Worm (Caenorhabditis elegans): ENCODE results near the gene mutd-1.

mutd-1 gene

ce11 chrIV:7133983-7134382 lies at the start of gene mutd-1:
Gene mutd-1 (minus strand): TSS chrIV:7134083.
- TF ChIP-seq him-1 (tag; optimal IDR thresholded peaks at IDR 0.05) (no peak), dao-5 (tag; optimal IDR thresholded peaks at IDR 0.05) (no peak), W03F9.2 (tag; optimal IDR thresholded peaks at IDR 0.05) (no peak)

- TF ChIP-seq W03F9.2 (tag; optimal IDR thresholded peaks at IDR 0.05) (peak; percentile 12), him-1 (tag; optimal IDR thresholded peaks at IDR 0.05) (no peak)
Measured at ce11 chrIV:7182818-7183217, 48.9 kb upstream of the mutd-1 start.

- TF ChIP-seq him-1 (tag; optimal IDR thresholded peaks at IDR 0.05) (no peak), W03F9.2 (tag; optimal IDR thresholded peaks at IDR 0.05) (peak; percentile 6), dao-5 (tag; optimal IDR thresholded peaks at IDR 0.05) (no peak)
Measured at ce11 chrIV:7180304-7180703, 46.4 kb upstream of the mutd-1 start, which contains the start of gene cest-10. Gene cest-10 (plus strand): TSS chrIV:7180557.

ce11 chrIV:7178942-7179341 lies 45.1 kb upstream of the mutd-1 start, which contains the start of gene C42D4.3:
Gene C42D4.3 (plus strand): TSS chrIV:7179239.
- TF ChIP-seq dao-5 (tag; optimal IDR thresholded peaks at IDR 0.05) (no peak), W03F9.2 (tag; optimal IDR thresholded peaks at IDR 0.05) (no peak), him-1 (tag; optimal IDR thresholded peaks at IDR 0.05) (no peak)

ce11 chrIV:7176887-7177286 lies 43.0 kb upstream of the mutd-1 start, which contains the start of gene str-44:
Gene str-44 (plus strand): TSS chrIV:7177187.
- TF ChIP-seq W03F9.2 (tag; optimal IDR thresholded peaks at IDR 0.05) (no peak), him-1 (tag; optimal IDR thresholded peaks at IDR 0.05) (no peak), dao-5 (tag; optimal IDR thresholded peaks at IDR 0.05) (no peak)

- no peak for TF ChIP-seq him-1 (tag; optimal IDR thresholded peaks at IDR 0.05)
- TF ChIP-seq W03F9.2 (tag; optimal IDR thresholded peaks at IDR 0.05) = no peak
- TF ChIP-seq dao-5 (tag; optimal IDR thresholded peaks at IDR 0.05) = no peak
Measured at ce11 chrIV:7175346-7175745, 41.5 kb upstream of the mutd-1 start, which contains the start of gene C42D4.19. Gene C42D4.19 (plus strand): TSS chrIV:7175646.

ce11 chrIV:7173489-7173888 lies 39.6 kb upstream of the mutd-1 start, which contains the start of gene str-1:
Gene str-1 (plus strand): TSS chrIV:7173789.
- TF ChIP-seq dao-5 (tag; optimal IDR thresholded peaks at IDR 0.05) (no peak), W03F9.2 (tag; optimal IDR thresholded peaks at IDR 0.05) (no peak), him-1 (tag; optimal IDR thresholded peaks at IDR 0.05) (no peak)

ce11 chrIV:7171222-7171621 lies 37.3 kb upstream of the mutd-1 start, which contains the start of gene str-220:
Gene str-220 (minus strand): TSS chrIV:7171322.
- no peak for TF ChIP-seq dao-5 (tag; optimal IDR thresholded peaks at IDR 0.05)
- no peak for TF ChIP-seq W03F9.2 (tag; optimal IDR thresholded peaks at IDR 0.05)
- TF ChIP-seq him-1 (tag; optimal IDR thresholded peaks at IDR 0.05) = no peak

- no peak for TF ChIP-seq dao-5 (tag; optimal IDR thresholded peaks at IDR 0.05)
- no peak for TF ChIP-seq W03F9.2 (tag; optimal IDR thresholded peaks at IDR 0.05)
- TF ChIP-seq him-1 (tag; optimal IDR thresholded peaks at IDR 0.05) = no peak
Measured at ce11 chrIV:7167983-7168760, 34.3 kb upstream of the mutd-1 start, which contains the start of gene skr-16. Gene skr-16 (plus strand): TSS chrIV:7168710.

- TF ChIP-seq W03F9.2 (tag; optimal IDR thresholded peaks at IDR 0.05) = no peak
- TF ChIP-seq dao-5 (tag; optimal IDR thresholded peaks at IDR 0.05) = no peak
- TF ChIP-seq him-1 (tag; optimal IDR thresholded peaks at IDR 0.05) = no peak
Measured at ce11 chrIV:7166553-7166952, 32.7 kb upstream of the mutd-1 start, which contains the start of gene C42D4.18. Gene C42D4.18 (plus strand): TSS chrIV:7166783.

- no peak for TF ChIP-seq W03F9.2 (tag; optimal IDR thresholded peaks at IDR 0.05)
- no peak for TF ChIP-seq dao-5 (tag; optimal IDR thresholded peaks at IDR 0.05)
- no peak for TF ChIP-seq him-1 (tag; optimal IDR thresholded peaks at IDR 0.05)
Measured at ce11 chrIV:7165723-7166122, 31.8 kb upstream of the mutd-1 start, which contains the start of gene rpc-1. Gene rpc-1 (minus strand): TSS chrIV:7165748.

- no peak for TF ChIP-seq dao-5 (tag; optimal IDR thresholded peaks at IDR 0.05)
- TF ChIP-seq W03F9.2 (tag; optimal IDR thresholded peaks at IDR 0.05) = no peak
- no peak for TF ChIP-seq him-1 (tag; optimal IDR thresholded peaks at IDR 0.05)
Measured at ce11 chrIV:7159586-7159985, 25.7 kb upstream of the mutd-1 start.

ce11 chrIV:7158161-7158560 lies 24.3 kb upstream of the mutd-1 start:
- TF ChIP-seq dao-5 (tag; optimal IDR thresholded peaks at IDR 0.05) = no peak
- TF ChIP-seq W03F9.2 (tag; optimal IDR thresholded peaks at IDR 0.05) = no peak
- no peak for TF ChIP-seq him-1 (tag; optimal IDR thresholded peaks at IDR 0.05)

ce11 chrIV:7156356-7156755 lies 22.5 kb upstream of the mutd-1 start, which contains the start of gene maph-9:
Gene maph-9 (plus strand): TSS chrIV:7156628.
- TF ChIP-seq W03F9.2 (tag; optimal IDR thresholded peaks at IDR 0.05) (no peak), dao-5 (tag; optimal IDR thresholded peaks at IDR 0.05) (no peak)

All from whole organism, L4/young adult.